Worm (Caenorhabditis elegans) whole organism, young adult: ENCODE measurements around the gene ifas-1.

Experiments
- B0019.2 ChIP-seq: fragments of 200-800 bp; sonication (Bioruptor generic); conservative IDR thresholded peaks from 2 replicates; pipeline ENCODE4 v1.3.6; 2022; ENCODE audit warnings: missing genetic modification reagents, missing genetic modification characterization, missing compliant biosample characterization
- B0261.1 ChIP-seq: sonication (generic microtip); optimal IDR thresholded peaks from 2 replicates; lab custom pipeline; 2016; ENCODE audit warnings: mild to moderate bottlenecking, missing genetic modification characterization, moderate library complexity, missing compliant biosample characterization
- D2030.7 ChIP-seq: fragments of 200-800 bp; sonication (Bioruptor generic); IDR thresholded peaks from 2 replicates; pipeline ENCODE4 v1.3.6; 2022; ENCODE audit warnings: missing genetic modification reagents, missing genetic modification characterization, missing compliant biosample characterization
- F37B4.10 ChIP-seq: fragments of 200-800 bp; sonication (Bioruptor generic); IDR thresholded peaks from 2 replicates; pipeline ENCODE4 v1.3.6; 2022; ENCODE audit warnings: missing genetic modification characterization, missing compliant biosample characterization
- F52B5.7 ChIP-seq: sonication (generic microtip); optimal IDR thresholded peaks from 2 replicates; lab custom pipeline; 2016; ENCODE audit warnings: mild to moderate bottlenecking, missing genetic modification characterization, missing compliant biosample characterization
- F57A8.1 ChIP-seq: fragments of 200-800 bp; sonication (Bioruptor generic); optimal IDR thresholded peaks from 2 replicates; lab custom pipeline; 2018; ENCODE audit warnings: mild to moderate bottlenecking, missing genetic modification characterization, moderate library complexity, missing compliant biosample characterization
- athp-1 ChIP-seq: sonication (generic microtip); optimal IDR thresholded peaks from 2 replicates; lab custom pipeline; 2017; ENCODE audit warnings: mild to moderate bottlenecking, missing genetic modification characterization, missing compliant biosample characterization
- attf-6 ChIP-seq: fragments of 200-800 bp; sonication (Bioruptor generic); IDR thresholded peaks from 2 replicates; pipeline ENCODE4 v1.3.6; 2022; ENCODE audit warnings: missing genetic modification reagents, missing genetic modification characterization, missing compliant biosample characterization
- bed-1 ChIP-seq: fragments of 200-800 bp; sonication (Bioruptor generic); IDR thresholded peaks from 2 replicates; pipeline ENCODE4 v1.3.6; 2022; ENCODE audit warnings: missing genetic modification reagents, missing genetic modification characterization, missing compliant biosample characterization
- bed-2 ChIP-seq: fragments of 200-800 bp; sonication (Bioruptor generic); IDR thresholded peaks from 2 replicates; pipeline ENCODE4 v1.3.6; 2022; ENCODE audit warnings: missing genetic modification reagents, missing genetic modification characterization, missing compliant biosample characterization
- cebp-1 ChIP-seq, 2 experiments: fragments of 200-800 bp in 1 of 2; sonication (Bioruptor generic) in 1 of 2; sonication (generic microtip) in 1 of 2; IDR thresholded peaks in 1 of 2; optimal IDR thresholded peaks in 1 of 2; 2 replicates each; pipeline versions ENCODE4 v1.3.6 to Lab custom; 2017 to 2022; ENCODE audit warnings: missing compliant biosample characterization in 2 of 2, missing genetic modification characterization in 2 of 2, mild to moderate bottlenecking in 1 of 2, missing genetic modification reagents in 1 of 2, moderate library complexity in 1 of 2
- ceh-79 ChIP-seq: sonication (generic microtip); optimal IDR thresholded peaks from 2 replicates; lab custom pipeline; 2017; ENCODE audit warnings: mild to moderate bottlenecking, missing genetic modification characterization, missing compliant biosample characterization
- die-1 ChIP-seq: sonication (generic microtip); optimal IDR thresholded peaks from 2 replicates; lab custom pipeline; 2016; ENCODE audit warnings: missing genotype, mild to moderate bottlenecking, missing genetic modification characterization, missing compliant biosample characterization
- egl-44 ChIP-seq: fragments of 200-800 bp; sonication (Bioruptor generic); IDR thresholded peaks from 2 replicates; pipeline ENCODE4 v1.3.6; 2022; ENCODE audit warnings: missing genetic modification reagents, missing genetic modification characterization, missing compliant biosample characterization
- ets-4 ChIP-seq: fragments of 200-800 bp; sonication (Bioruptor generic); optimal IDR thresholded peaks from 2 replicates; lab custom pipeline; 2018; ENCODE audit warnings: mild to moderate bottlenecking, missing genetic modification characterization, missing compliant biosample characterization
- fkh-3 ChIP-seq: sonication (generic microtip); optimal IDR thresholded peaks from 2 replicates; lab custom pipeline; 2016; ENCODE audit warnings: mild to moderate bottlenecking, missing genetic modification characterization, missing compliant biosample characterization
- hlh-26 ChIP-seq: fragments of 200-800 bp; sonication (Bioruptor generic); conservative IDR thresholded peaks from 2 replicates; pipeline ENCODE4 v1.3.6; 2022; ENCODE audit warnings: missing genetic modification reagents, missing genetic modification characterization, missing compliant biosample characterization
- hmg-20 ChIP-seq: fragments of 200-800 bp; sonication (Bioruptor generic); IDR thresholded peaks from 2 replicates; pipeline ENCODE4 v1.3.6; 2022; ENCODE audit warnings: missing genetic modification reagents, missing genetic modification characterization, missing compliant biosample characterization
- let-526 ChIP-seq: fragments of 200-800 bp; sonication (Bioruptor generic); IDR thresholded peaks from 2 replicates; pipeline ENCODE4 v1.3.6; 2022; ENCODE audit warnings: missing genetic modification reagents, missing genetic modification characterization, missing compliant biosample characterization
- let-607 ChIP-seq, 2 experiments: fragments of 200-800 bp in 1 of 2; sonication (Bioruptor generic) in 1 of 2; sonication (generic microtip) in 1 of 2; optimal IDR thresholded peaks; 2 replicates each; lab custom pipeline; 2016 to 2018; ENCODE audit warnings: mild to moderate bottlenecking in 2 of 2, missing compliant biosample characterization in 2 of 2, missing genetic modification characterization in 2 of 2, moderate library complexity in 2 of 2, missing genotype in 1 of 2
- lin-26 ChIP-seq: fragments of 200-800 bp; sonication (Bioruptor generic); IDR thresholded peaks from 2 replicates; pipeline ENCODE4 v1.3.6; 2022; ENCODE audit warnings: missing genetic modification reagents, missing genetic modification characterization, missing compliant biosample characterization
- lin-35 ChIP-seq, 3 experiments: fragments of 150-350 bp in 2 of 3; sonication (generic microtip) in 1 of 3; optimal IDR thresholded peaks; 2 replicates each; lab custom pipeline; 2014 to 2018; ENCODE audit warnings: missing biosample characterization in 3 of 3, missing genetic modification characterization in 3 of 3, missing genetic modification reagents in 3 of 3
- madf-3 ChIP-seq: fragments of 200-800 bp; sonication (Bioruptor generic); IDR thresholded peaks from 2 replicates; pipeline ENCODE4 v1.3.6; 2022; ENCODE audit warnings: missing genetic modification reagents, missing genetic modification characterization, missing compliant biosample characterization
- madf-8 ChIP-seq: fragments of 200-800 bp; sonication (Bioruptor generic); conservative IDR thresholded peaks from 2 replicates; pipeline ENCODE4 v1.3.6; 2022; ENCODE audit warnings: missing genetic modification reagents, missing genetic modification characterization, missing compliant biosample characterization
- mes-4 ChIP-seq: sonication (generic microtip); optimal IDR thresholded peaks from 2 replicates; lab custom pipeline; 2016; ENCODE audit warnings: missing genotype, missing genetic modification characterization, missing compliant biosample characterization
- nfyb-1 ChIP-seq: fragments of 200-800 bp; sonication (Bioruptor generic); IDR thresholded peaks from 2 replicates; pipeline ENCODE4 v1.3.6; 2022; ENCODE audit warnings: missing genetic modification reagents, missing genetic modification characterization, missing compliant biosample characterization
- nhr-120 ChIP-seq: fragments of 200-800 bp; sonication (Bioruptor generic); IDR thresholded peaks from 2 replicates; pipeline ENCODE4 v1.3.6; 2022; ENCODE audit warnings: missing genetic modification characterization, missing compliant biosample characterization
- nhr-179 ChIP-seq: sonication (generic microtip); optimal IDR thresholded peaks from 2 replicates; lab custom pipeline; 2016; ENCODE audit warnings: mild to moderate bottlenecking, missing genetic modification characterization, missing compliant biosample characterization
- snpc-3.4 ChIP-seq: sonication (generic microtip); optimal IDR thresholded peaks from 2 replicates; lab custom pipeline; 2017; ENCODE audit warnings: missing genetic modification characterization, mild to moderate bottlenecking, missing compliant biosample characterization, antibody characterized with exemption, moderate library complexity, missing genotype, missing genetic modification reagents
- tbp1 ChIP-seq: fragments of 200-800 bp; sonication (Bioruptor generic); optimal IDR thresholded peaks from 2 replicates; lab custom pipeline; 2018; ENCODE audit warnings: mild to moderate bottlenecking, missing genetic modification characterization, missing compliant biosample characterization
- unc-130 ChIP-seq: sonication (generic microtip); optimal IDR thresholded peaks from 2 replicates; lab custom pipeline; 2016; ENCODE audit warnings: missing genetic modification reagents, missing genetic modification characterization, missing compliant biosample characterization
- unc-62 ChIP-seq: fragments of 150-350 bp; optimal IDR thresholded peaks from 2 replicates; lab custom pipeline; 2014; ENCODE audit warnings: missing biosample characterization, missing genetic modification reagents, missing genetic modification characterization
- ztf-18 ChIP-seq: sonication (generic microtip); optimal IDR thresholded peaks from 2 replicates; lab custom pipeline; 2016; ENCODE audit warnings: missing genotype, mild to moderate bottlenecking, missing genetic modification characterization, missing compliant biosample characterization
- ztf-3 ChIP-seq: fragments of 200-800 bp; sonication (Bioruptor generic); optimal IDR thresholded peaks from 2 replicates; lab custom pipeline; 2018; ENCODE audit warnings: mild to moderate bottlenecking, missing genetic modification characterization, missing compliant biosample characterization

The ifas-1 gene

DNA sequence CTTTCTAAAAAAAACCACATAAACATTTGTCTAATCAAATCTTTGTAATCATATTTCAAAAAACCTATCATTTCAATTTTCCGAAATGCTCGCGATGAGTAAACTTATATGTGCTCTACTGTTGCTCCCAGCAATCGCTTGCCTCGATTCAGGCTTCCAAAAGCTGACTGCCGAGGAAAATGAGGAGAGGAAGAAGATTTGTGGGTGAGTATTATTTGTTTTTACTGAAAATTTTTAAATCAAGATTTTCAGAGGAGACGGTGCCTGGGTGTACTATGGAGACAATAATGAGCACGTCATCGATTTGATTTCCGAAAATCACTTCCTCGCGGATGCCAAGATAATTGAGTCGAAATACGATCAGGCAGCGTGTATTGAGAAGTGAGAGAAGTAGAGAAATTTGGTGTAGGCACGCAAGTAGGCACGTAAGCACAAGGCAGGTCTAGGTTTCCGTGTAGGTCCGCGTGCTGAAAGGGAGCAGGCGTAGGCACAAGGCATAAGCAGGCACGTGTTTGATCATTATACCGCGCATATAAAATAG is 35.7 kb upstream of the ifas-1 start, which contains the start of gene C46E10.1:
Gene C46E10.1 (plus strand): TSS at position 51 of the 541 bp plus-strand sequence.
- TF ChIP-seq madf-3 (GFP tag; lab: Robert Waterston, UW) (no peak), ets-4 (GFP tag; lab: Kevin White, UChicago) (no peak), hlh-26 (GFP tag; lab: Robert Waterston, UW) (no peak), ztf-18 (tag; lab: Kevin White, UChicago) (no peak), B0261.1 (no peak), let-607 (tag; optimal IDR thresholded peaks at IDR 0.05; lab: Kevin White, UChicago) (no peak), nhr-120 (GFP tag; lab: Robert Waterston, UW) (no peak), attf-6 (GFP tag; lab: Robert Waterston, UW) (no peak), D2030.7 (GFP tag; lab: Robert Waterston, UW) (no peak), lin-26 (GFP tag; lab: Robert Waterston, UW) (no peak), bed-2 (GFP tag; lab: Robert Waterston, UW) (no peak)

DNA sequence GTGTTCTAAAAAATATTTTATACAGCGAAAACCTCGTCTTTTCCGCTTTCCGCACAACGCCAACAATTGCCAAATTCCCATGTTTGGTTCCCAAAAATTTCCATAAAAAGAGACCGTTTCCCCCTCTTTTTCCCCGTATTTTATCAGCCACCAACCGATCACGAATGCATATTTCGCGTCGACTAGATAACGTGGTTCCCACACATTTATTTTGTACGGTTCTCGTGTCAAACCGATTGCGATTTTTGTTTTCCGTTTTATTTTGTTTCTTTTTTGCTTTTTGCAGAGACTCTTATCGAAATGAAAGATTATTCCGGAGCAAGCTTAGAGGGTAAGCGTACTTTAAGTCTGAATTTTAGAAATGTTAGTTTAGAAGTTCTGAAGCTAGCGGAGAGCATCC is 32.5 kb upstream of the ifas-1 start, which contains the start of gene C46E10.3:
Gene C46E10.3 (plus strand): TSS at position 301 of the 400 bp plus-strand sequence.
- TF ChIP-seq athp-1 (no peak), hmg-20 (GFP tag; lab: Robert Waterston, UW) (no peak), ceh-79 (tag; lab: Kevin White, UChicago) (no peak), unc-130 (GFP tag; lab: Kevin White, UChicago) (no peak), madf-8 (GFP tag; lab: Robert Waterston, UW) (no peak), F52B5.7 (tag; lab: Kevin White, UChicago) (no peak)

DNA sequence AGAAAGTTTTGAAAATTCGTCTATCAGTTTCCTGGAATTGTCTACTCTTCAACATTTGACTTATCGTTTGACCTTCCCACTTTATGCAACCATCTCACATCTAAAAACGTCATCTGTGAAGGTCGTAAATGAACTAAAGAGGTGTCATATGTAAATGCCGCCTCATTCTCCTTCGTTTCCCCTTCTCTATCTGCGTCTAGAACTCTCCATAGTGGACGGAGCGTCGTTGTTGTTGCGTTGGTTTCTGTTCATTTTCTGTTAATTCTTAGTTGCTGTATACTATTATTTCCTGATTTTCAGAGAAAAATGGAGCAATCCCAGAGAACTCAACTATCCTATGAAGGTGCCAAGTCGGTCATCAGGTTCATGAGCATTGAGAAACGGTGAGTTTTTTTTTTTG is 28.4 kb upstream of the ifas-1 start, which contains the start of gene fbxc-52:
Gene fbxc-52 (plus strand): TSS at position 301 of the 400 bp plus-strand sequence.
- TF ChIP-seq nfyb-1 (GFP tag; lab: Robert Waterston, UW) (0 out of 2 replicates have a peak, but pooled peaks have one; percentile 11), tbp1 (no peak), ztf-3 (no peak), let-526 (GFP tag; lab: Robert Waterston, UW) (no peak)

DNA sequence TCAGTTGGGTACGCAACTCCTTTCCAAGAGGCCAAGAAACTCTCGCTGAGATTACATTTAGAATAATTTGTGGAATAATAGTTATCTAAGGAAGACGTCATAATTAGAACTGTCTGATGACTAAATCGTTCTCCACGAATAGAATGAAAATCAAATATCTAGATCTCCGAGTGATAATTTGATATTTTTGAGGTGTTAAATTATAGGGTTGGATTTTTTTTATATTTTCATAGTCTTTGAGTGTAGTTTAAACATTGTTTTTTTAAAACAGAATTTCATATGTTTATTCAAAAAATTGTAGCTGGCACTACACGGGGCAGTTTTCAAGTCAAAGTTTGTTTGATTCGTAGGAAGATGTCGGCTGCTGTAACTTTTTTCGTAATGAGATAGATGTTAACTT is 27.9 kb upstream of the ifas-1 start, which contains the start of gene srh-99:
Gene srh-99 (minus strand): TSS at position 101 of the 400 bp plus-strand sequence.
- no peak for TF ChIP-seq egl-44 (GFP tag; lab: Robert Waterston, UW)
- no peak for TF ChIP-seq F57A8.1 (GFP tag; lab: Kevin White, UChicago)
- TF ChIP-seq mes-4 (tag; lab: Kevin White, UChicago): no peak
- TF ChIP-seq unc-62: no peak
- no peak for TF ChIP-seq B0019.2 (GFP tag; lab: Robert Waterston, UW)
- no peak for TF ChIP-seq nhr-179 (tag; lab: Kevin White, UChicago)
- TF ChIP-seq ztf-3: no peak
- no peak for TF ChIP-seq snpc-3.4 (tag; lab: Kevin White, UChicago)
- TF ChIP-seq bed-1: no peak
- no peak for TF ChIP-seq lin-35 (GFP tag; optimal IDR thresholded peaks at IDR 0.05; lab: Kevin White, UChicago)
- no peak for TF ChIP-seq fkh-3 (tag; lab: Kevin White, UChicago)
- no peak for TF ChIP-seq die-1 (tag; lab: Kevin White, UChicago)

DNA sequence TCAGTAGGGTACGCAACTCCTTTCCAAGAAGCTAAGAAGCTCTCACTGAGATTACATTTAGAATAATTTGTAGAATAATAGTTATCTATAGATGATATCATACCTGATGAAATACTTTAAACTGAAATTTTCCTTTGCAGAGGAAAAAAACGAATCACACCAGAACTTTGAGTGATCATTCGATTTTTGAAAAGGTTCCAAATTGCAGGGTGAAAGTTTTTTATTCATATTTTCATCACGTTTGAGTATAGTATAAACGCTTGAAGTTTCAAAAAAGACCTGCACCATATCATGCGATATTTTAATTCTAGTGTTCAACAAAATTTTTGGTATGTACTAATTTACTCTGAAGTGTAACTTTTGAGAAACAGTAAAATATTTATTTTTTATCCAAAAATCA is 26.1 kb upstream of the ifas-1 start, which contains the start of gene srh-100:
Gene srh-100 (minus strand): TSS at position 101 of the 400 bp plus-strand sequence.
- no peak for TF ChIP-seq nhr-179 (tag; lab: Kevin White, UChicago)
- no peak for TF ChIP-seq tbp1
- TF ChIP-seq cebp-1 (GFP tag; IDR thresholded peaks at IDR 0.05; lab: Robert Waterston, UW): no peak
- TF ChIP-seq cebp-1 (tag; optimal IDR thresholded peaks at IDR 0.05; lab: Kevin White, UChicago): no peak
- TF ChIP-seq madf-8 (GFP tag; lab: Robert Waterston, UW): no peak
- no peak for TF ChIP-seq F37B4.10 (GFP tag; lab: Robert Waterston, UW)
- TF ChIP-seq, all 124 proteins: peak for 0
